Worm (Caenorhabditis elegans): ENCODE data around the gene arrd-17.

- TF ChIP-seq zag-1 (tag; optimal IDR thresholded peaks at IDR 0.05) (no peak), aha-1 (tag) (no peak)
These were observed 9.4 kb upstream of the arrd-17 start for ce11 chrIII:13640003-13640499.

All from whole organism, L4 larva.